Fruit fly (Drosophila melanogaster) whole organism, embryonic: ENCODE results near the gene Prx4.

Experiments used
- CG13287 ChIP-seq: fragments of 200-800 bp; sonication (Bioruptor generic); IDR thresholded peaks from 2 replicates; pipeline ENCODE4 v1.3.6; 2022; ENCODE audit warnings: missing biosample characterization, missing genetic modification characterization; ENCODE audit not compliant: partially characterized antibody
- CG13296 ChIP-seq: fragments of 200-800 bp; sonication (Bioruptor generic); optimal IDR thresholded peaks from 3 replicates; lab custom pipeline; 2018; ENCODE audit warnings: missing biosample characterization, mild to moderate bottlenecking, missing genetic modification characterization
- CG15269 ChIP-seq: fragments of 200-800 bp; sonication (Bioruptor generic); optimal IDR thresholded peaks from 2 replicates; lab custom pipeline; 2018; ENCODE audit warnings: missing biosample characterization, mild to moderate bottlenecking, missing genetic modification characterization, moderate library complexity
- CG1647 ChIP-seq: fragments of 200-800 bp; sonication (Bioruptor generic); optimal IDR thresholded peaks from 3 replicates; lab custom pipeline; 2016; ENCODE audit warnings: missing biosample characterization, missing genetic modification characterization
- CG16815 ChIP-seq: fragments of 200-800 bp; sonication (Bioruptor generic); optimal IDR thresholded peaks from 3 replicates; lab custom pipeline; 2017; ENCODE audit warnings: missing biosample characterization, mild to moderate bottlenecking, missing genetic modification characterization
- CG30403 ChIP-seq: fragments of 200-800 bp; sonication (Bioruptor generic); optimal IDR thresholded peaks from 3 replicates; lab custom pipeline; 2016; ENCODE audit warnings: missing biosample characterization, missing genetic modification characterization
- CG31224 ChIP-seq: fragments of 200-800 bp; sonication (Bioruptor generic); IDR thresholded peaks from 2 replicates; pipeline ENCODE4 v1.3.6; 2022; ENCODE audit warnings: missing biosample characterization, missing genetic modification characterization
- CG34224 ChIP-seq: fragments of 200-800 bp; sonication (Bioruptor generic); IDR thresholded peaks from 3 replicates; pipeline ENCODE4 v1.3.6; 2022; ENCODE audit warnings: missing biosample characterization, missing genetic modification characterization; ENCODE audit not compliant: partially characterized antibody
- CG34376 ChIP-seq: fragments of 200-800 bp; sonication (Bioruptor generic); optimal IDR thresholded peaks from 2 replicates; lab custom pipeline; 2018; ENCODE audit warnings: missing biosample characterization, mild to moderate bottlenecking, missing genetic modification characterization
- CG3726 ChIP-seq: fragments of 200-800 bp; sonication (Bioruptor generic); IDR thresholded peaks from 3 replicates; pipeline ENCODE4, ENCODE4 v1.3.6; 2022; ENCODE audit warnings: missing biosample characterization, missing genetic modification characterization
- CG4617 ChIP-seq: fragments of 200-800 bp; sonication (Bioruptor generic); optimal IDR thresholded peaks from 3 replicates; lab custom pipeline; 2016; ENCODE audit warnings: missing biosample characterization, missing genetic modification characterization, borderline replicate concordance
- CG6272 ChIP-seq: fragments of 200-800 bp; sonication (Bioruptor generic); IDR thresholded peaks from 2 replicates; pipeline ENCODE4 v1.3.6; 2022; ENCODE audit warnings: missing biosample characterization, missing genetic modification characterization
- CG7372 ChIP-seq: fragments of 200-800 bp; sonication (Bioruptor generic); IDR thresholded peaks from 2 replicates; pipeline ENCODE4 v1.3.6; 2022; ENCODE audit warnings: missing biosample characterization, missing genetic modification characterization
- CG7987 ChIP-seq: fragments of 200-800 bp; sonication (Bioruptor generic); optimal IDR thresholded peaks from 2 replicates; lab custom pipeline; 2018; ENCODE audit warnings: missing biosample characterization, mild to moderate bottlenecking, missing genetic modification characterization, moderate library complexity
- CG9215 ChIP-seq: fragments of 200-800 bp; sonication (Bioruptor generic); IDR thresholded peaks from 2 replicates; pipeline ENCODE4 v1.3.6; 2022; ENCODE audit warnings: missing biosample characterization, missing genetic modification characterization
- CG9797 ChIP-seq: fragments of 200-800 bp; sonication (Bioruptor generic); optimal IDR thresholded peaks from 3 replicates; lab custom pipeline; 2018; ENCODE audit warnings: missing biosample characterization, mild to moderate bottlenecking, missing genetic modification characterization
- Chrac-16 ChIP-seq: fragments of 200-800 bp; sonication (Bioruptor generic); optimal IDR thresholded peaks from 3 replicates; lab custom pipeline; 2016; ENCODE audit warnings: missing biosample characterization, missing genetic modification characterization
- Fer3 ChIP-seq: fragments of 200-800 bp; sonication (Bioruptor generic); optimal IDR thresholded peaks from 2 replicates; lab custom pipeline; 2018; ENCODE audit warnings: missing biosample characterization, mild to moderate bottlenecking, missing genetic modification characterization, moderate library complexity
- Hmr ChIP-seq: fragments of 200-800 bp; sonication (Bioruptor generic); optimal IDR thresholded peaks from 3 replicates; lab custom pipeline; 2017; ENCODE audit warnings: mild to moderate bottlenecking, missing biosample characterization, missing genetic modification reagents, missing genetic modification characterization
- Hr39 ChIP-seq: fragments of >200 bp; optimal IDR thresholded peaks from 2 replicates; lab custom pipeline; 2017
- Lim3 ChIP-seq: fragments of 200-800 bp; sonication (Bioruptor generic); IDR thresholded peaks from 2 replicates; pipeline ENCODE4 v1.3.6; 2022; ENCODE audit warnings: missing biosample characterization, missing genetic modification characterization
- Myb ChIP-seq: fragments of 200-800 bp; sonication (Bioruptor generic); optimal IDR thresholded peaks from 2 replicates; lab custom pipeline; 2016; ENCODE audit warnings: missing biosample characterization, missing genetic modification characterization
- Nf-YA ChIP-seq: fragments of 200-800 bp; sonication (Bioruptor generic); IDR thresholded peaks from 2 replicates; pipeline ENCODE4 v1.3.6; 2022; ENCODE audit warnings: missing biosample characterization, missing genetic modification characterization
- YL-1 ChIP-seq: fragments of 200-800 bp; sonication (Bioruptor generic); optimal IDR thresholded peaks from 3 replicates; lab custom pipeline; 2017; ENCODE audit warnings: missing biosample characterization, mild to moderate bottlenecking, missing genetic modification characterization
- aop ChIP-seq: fragments of 200-800 bp; sonication (Bioruptor generic); IDR thresholded peaks from 2 replicates; pipeline ENCODE4 v1.3.6; 2022; ENCODE audit warnings: missing biosample characterization, missing genetic modification characterization
- bab2 ChIP-seq: fragments of 200-800 bp; sonication (Bioruptor generic); optimal IDR thresholded peaks from 2 replicates; lab custom pipeline; 2016; ENCODE audit warnings: missing biosample characterization, missing genetic modification characterization
- bbx ChIP-seq: fragments of 200-800 bp; sonication (Bioruptor generic); IDR thresholded peaks from 2 replicates; pipeline ENCODE4 v1.3.6; 2022; ENCODE audit warnings: missing biosample characterization, missing genetic modification characterization; ENCODE audit not compliant: partially characterized antibody
- dan ChIP-seq: fragments of 200-800 bp; sonication (Bioruptor generic); IDR thresholded peaks from 2 replicates; pipeline ENCODE4 v1.3.6; 2022; ENCODE audit warnings: missing biosample characterization, missing genetic modification characterization
- danr ChIP-seq: fragments of 200-800 bp; sonication (Bioruptor generic); IDR thresholded peaks from 2 replicates; pipeline ENCODE4 v1.3.6; 2022; ENCODE audit warnings: missing biosample characterization, missing genetic modification characterization
- dmrt11E ChIP-seq: fragments of 200-800 bp; sonication (Bioruptor generic); optimal IDR thresholded peaks from 3 replicates; lab custom pipeline; 2018; ENCODE audit warnings: missing biosample characterization, mild to moderate bottlenecking, missing genetic modification characterization, moderate library complexity
- exex ChIP-seq: fragments of 200-800 bp; sonication (Bioruptor generic); optimal IDR thresholded peaks from 4 replicates; lab custom pipeline; 2018; ENCODE audit warnings: missing biosample characterization, mild to moderate bottlenecking, missing genetic modification characterization, moderate library complexity
- eyg ChIP-seq: fragments of 200-800 bp; sonication (Bioruptor generic); optimal IDR thresholded peaks from 3 replicates; lab custom pipeline; 2016; ENCODE audit warnings: missing biosample characterization, missing genetic modification characterization
- gcm ChIP-seq: fragments of 200-800 bp; sonication (Bioruptor generic); optimal IDR thresholded peaks from 2 replicates; lab custom pipeline; 2019; ENCODE audit warnings: missing biosample characterization, mild to moderate bottlenecking, missing genetic modification characterization, moderate library complexity
- jumu ChIP-seq: fragments of 200-800 bp; sonication (Bioruptor generic); optimal IDR thresholded peaks from 3 replicates; lab custom pipeline; 2016; ENCODE audit warnings: missing biosample characterization, missing genetic modification characterization
- nom ChIP-seq: fragments of 200-800 bp; sonication (Bioruptor generic); optimal IDR thresholded peaks from 2 replicates; lab custom pipeline; 2017; ENCODE audit warnings: missing biosample characterization, missing genetic modification characterization, mild to moderate bottlenecking, moderate library complexity, missing genetic modification reagents
- onecut ChIP-seq: fragments of 200-800 bp; sonication (Bioruptor generic); IDR thresholded peaks from 2 replicates; pipeline ENCODE4 v1.3.6; 2022; ENCODE audit warnings: missing biosample characterization, missing genetic modification characterization
- pho ChIP-seq: fragments of 200-800 bp; sonication (Bioruptor generic); optimal IDR thresholded peaks from 2 replicates; lab custom pipeline; 2016; ENCODE audit warnings: missing biosample characterization, missing genetic modification characterization
- pum ChIP-seq: fragments of 200-800 bp; sonication (Bioruptor generic); optimal IDR thresholded peaks from 2 replicates; lab custom pipeline; 2016; ENCODE audit warnings: missing biosample characterization, missing genetic modification characterization
- sc ChIP-seq, 3 experiments: fragments of >200 bp in 2 of 3; fragments of 200-800 bp in 1 of 3; sonication (Bioruptor generic) in 1 of 3; optimal IDR thresholded peaks; 2 replicates in 2 of 3; 3 replicates in 1 of 3; lab custom pipeline; 2017; ENCODE audit warnings: mild to moderate bottlenecking in 1 of 3, missing biosample characterization in 1 of 3, missing genetic modification characterization in 1 of 3, missing genetic modification reagents in 1 of 3
- schlank ChIP-seq: fragments of 200-800 bp; sonication (Bioruptor generic); optimal IDR thresholded peaks from 2 replicates; lab custom pipeline; 2018; ENCODE audit warnings: missing biosample characterization, mild to moderate bottlenecking, missing genetic modification characterization
- sisA ChIP-seq: fragments of 200-800 bp; sonication (Bioruptor generic); IDR thresholded peaks from 2 replicates; pipeline ENCODE4 v1.3.6; 2022; ENCODE audit warnings: missing biosample characterization, missing genetic modification characterization
- slbo ChIP-seq: fragments of 200-800 bp; sonication (Bioruptor generic); IDR thresholded peaks from 2 replicates; pipeline ENCODE4 v1.3.6; 2022; ENCODE audit warnings: missing biosample characterization, missing genetic modification characterization
- sqz ChIP-seq: fragments of 200-800 bp; sonication (Bioruptor generic); optimal IDR thresholded peaks from 3 replicates; lab custom pipeline; 2018; ENCODE audit warnings: missing biosample characterization, mild to moderate bottlenecking, missing genetic modification characterization
- stc ChIP-seq: fragments of 200-800 bp; sonication (Bioruptor generic); IDR thresholded peaks from 2 replicates; pipeline ENCODE4 v1.3.6; 2022; ENCODE audit warnings: missing biosample characterization, missing genetic modification characterization
- tgo ChIP-seq: fragments of 200-800 bp; sonication (Bioruptor generic); IDR thresholded peaks from 3 replicates; pipeline ENCODE4 v1.3.6; 2022; ENCODE audit warnings: missing biosample characterization, missing genetic modification characterization
- tin ChIP-seq: fragments of 200-800 bp; sonication (Bioruptor generic); optimal IDR thresholded peaks from 3 replicates; lab custom pipeline; 2016; ENCODE audit warnings: missing biosample characterization, missing genetic modification characterization
- trh ChIP-seq: fragments of 200-800 bp; sonication (Bioruptor generic); optimal IDR thresholded peaks from 2 replicates; lab custom pipeline; 2016; ENCODE audit warnings: missing biosample characterization, missing genetic modification characterization
- unc-4 ChIP-seq: fragments of 200-800 bp; sonication (Bioruptor generic); IDR thresholded peaks from 2 replicates; pipeline ENCODE4 v1.3.6; 2022; ENCODE audit warnings: missing biosample characterization, missing genetic modification characterization; ENCODE audit not compliant: partially characterized antibody
- vnd ChIP-seq: fragments of 200-800 bp; sonication (Bioruptor generic); IDR thresholded peaks from 3 replicates; pipeline ENCODE4 v1.3.6; 2022; ENCODE audit warnings: missing biosample characterization, missing genetic modification characterization; ENCODE audit not compliant: partially characterized antibody

Prx4 gene

DNA sequence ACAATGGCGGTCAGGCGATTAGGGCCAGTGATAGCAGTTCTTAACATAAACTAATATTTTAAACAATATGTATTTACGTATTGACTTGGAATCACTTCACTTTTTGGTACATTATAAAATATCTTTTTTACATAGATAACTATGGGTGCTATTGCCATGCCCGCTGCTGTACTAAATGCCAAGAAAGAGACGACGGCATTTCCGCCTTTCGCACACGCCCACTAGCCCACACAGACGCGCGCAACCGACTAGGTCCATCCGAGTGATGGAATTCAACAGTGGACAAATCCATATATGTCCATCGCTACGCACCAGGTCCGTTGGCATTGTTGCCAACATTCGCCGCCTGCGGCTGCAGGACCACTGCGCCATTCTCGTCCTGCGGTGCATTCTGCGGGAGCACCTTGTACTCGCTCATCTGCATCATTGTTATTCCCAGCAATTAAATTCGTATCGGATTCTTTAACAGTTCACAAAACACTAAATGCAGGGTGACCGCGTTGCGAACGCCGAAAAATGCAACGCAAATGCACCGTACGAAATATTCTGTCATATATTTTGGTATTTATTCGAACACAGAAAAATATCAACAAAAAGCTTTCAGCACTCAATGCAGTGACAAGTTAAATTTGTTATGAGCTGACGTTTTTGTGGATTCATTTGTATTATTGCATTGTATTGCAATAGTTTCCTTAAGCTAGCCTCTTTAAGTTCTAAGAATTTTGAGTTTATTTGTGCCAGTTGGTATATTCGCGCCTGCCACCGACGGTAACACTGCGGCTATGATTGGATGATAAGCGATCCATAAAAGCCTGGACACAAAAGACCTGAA lies 4.4 kb downstream of the Prx4 start, which contains the start of the genes scramb2 and Sk2 (continued):
- TF ChIP-seq exex (tag; lab: Kevin White, UChicago) (peak; percentile 71), onecut (peak; percentile 94), Myb (peak; percentile 76), CG3726 (peak; percentile 91), CG30403 (GFP tag; lab: Kevin White, UChicago) (peak; percentile 94), Nf-YA (GFP tag; lab: Robert Waterston, UW) (peak; percentile 91), CG34376 (GFP tag; lab: Kevin White, UChicago) (peak; percentile 93), CG15269 (tag; lab: Kevin White, UChicago) (peak; percentile 97), eyg (GFP tag; lab: Kevin White, UChicago) (peak; percentile 73), sqz (GFP tag; lab: Kevin White, UChicago) (peak; percentile 95), tgo (peak; percentile 94), CG6272 (GFP tag; lab: Robert Waterston, UW) (peak; percentile 79), CG31224 (peak; percentile 86), YL-1 (GFP tag; lab: Kevin White, UChicago) (peak; percentile 88), gcm (GFP tag; lab: Kevin White, UChicago) (peak; percentile 94), Fer3 (tag; lab: Kevin White, UChicago) (peak; percentile 94), CG7987 (GFP tag; lab: Kevin White, UChicago) (peak; percentile 83), CG7372 (peak; percentile 93), Hr39 (lab: Kevin White, UChicago) (no peak), CG16815 (peak; percentile 86), CG1647 (GFP tag; lab: Kevin White, UChicago) (peak; percentile 83), sisA (peak; percentile 94), trh (GFP tag; lab: Kevin White, UChicago) (peak; percentile 64), CG4617 (GFP tag; lab: Kevin White, UChicago) (peak; percentile 63), CG9797 (GFP tag; lab: Kevin White, UChicago) (peak; percentile 95), schlank (peak; percentile 86), CG13287 (GFP tag; lab: Robert Waterston, UW) (peak; percentile 29), stc (GFP tag; lab: Robert Waterston, UW) (peak; percentile 94), slbo (GFP tag; lab: Robert Waterston, UW) (peak; percentile 95), bab2 (peak; percentile 87), dan (GFP tag; lab: Robert Waterston, UW) (peak; percentile 74; the same call in 1 of the 2 replicates), CG34224 (GFP tag; lab: Robert Waterston, UW) (no peak), CG9215 (GFP tag; lab: Robert Waterston, UW) (peak; percentile 85), aop (GFP tag; lab: Robert Waterston, UW) (peak; percentile 73), sc (optimal IDR thresholded peaks at IDR 0.05; lab: Kevin White, UChicago) (no peak), sc (GFP tag; optimal IDR thresholded peaks at IDR 0.05; lab: Kevin White, UChicago) (peak; percentile 92), unc-4 (GFP tag; lab: Robert Waterston, UW) (no peak), Hmr (GFP tag; lab: Kevin White, UChicago) (peak; percentile 97), bbx (GFP tag; lab: Robert Waterston, UW) (no peak), danr (GFP tag; lab: Robert Waterston, UW) (peak; percentile 91), vnd (GFP tag; lab: Robert Waterston, UW) (no peak), jumu (peak; percentile 79), nom (GFP tag; lab: Kevin White, UChicago) (peak; percentile 96), dmrt11E (peak; percentile 91), tin (peak; percentile 95), Chrac-16 (GFP tag; lab: Kevin White, UChicago) (peak; percentile 92), Lim3 (peak; percentile 83; the same call in 1 of the 2 replicates), pum (GFP tag; lab: Kevin White, UChicago) (peak; percentile 67), pho (GFP tag; lab: Kevin White, UChicago) (peak; percentile 72), CG13296 (GFP tag; lab: Kevin White, UChicago) (peak; percentile 97)
